In the genomic region with DNA sequence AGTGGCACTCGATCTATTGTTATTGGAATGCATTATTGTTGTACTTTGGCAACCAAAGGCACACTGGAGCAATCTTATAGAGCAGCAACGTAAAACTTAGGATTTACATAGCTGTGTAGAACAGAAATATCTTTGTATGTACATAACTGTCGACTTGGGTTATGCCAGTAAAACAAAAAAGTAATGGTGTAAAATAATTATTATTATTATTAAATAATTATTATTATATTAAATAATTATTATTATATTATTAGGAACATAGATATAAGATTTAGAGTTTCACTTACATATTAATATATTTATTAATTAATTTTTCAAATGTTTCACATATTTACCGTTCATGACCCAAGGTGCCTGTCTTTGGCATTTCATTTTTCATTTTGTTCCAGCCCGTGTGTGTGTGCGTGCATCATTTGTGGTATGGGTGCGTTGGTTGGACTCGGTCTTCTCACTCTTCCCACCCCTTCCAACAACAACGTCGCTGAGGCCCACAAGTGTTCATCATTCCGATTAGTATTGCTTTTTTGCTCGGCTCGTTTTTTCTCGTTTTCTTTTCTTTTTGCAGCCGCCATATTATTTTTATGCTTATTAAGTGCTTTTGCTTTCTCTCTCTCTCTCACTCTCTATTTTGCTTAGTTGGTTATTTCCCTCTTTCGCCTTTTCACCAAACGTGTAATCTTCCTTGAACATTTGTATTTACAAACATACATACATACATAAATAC, we compare ENCODE assay signal across 1 fruit fly cellular context.
A peak's percentile ranks its signal among the peaks of the same experiment; 100 is the strongest.
TF ChIP-seq lines count a peak whose summit lies in the region.

No protein-coding gene starts in this region.

TF ChIP-seq in whole organism, embryonic, 481 proteins besides CTCF, POLR2A, EP300 and RAD21 (continued from another document and continues in another):
- peak; percentile 98 for TF ChIP-seq Ssrp (tag; optimal IDR thresholded peaks at IDR 0.05; lab: Kevin White, UChicago)
- TF ChIP-seq CG8281 (tag; optimal IDR thresholded peaks at IDR 0.05; lab: Kevin White, UChicago) = peak; percentile 91
- TF ChIP-seq jing (GFP tag; optimal IDR thresholded peaks at IDR 0.05; lab: Kevin White, UChicago) = peak; percentile 87
- peak; percentile 97 for TF ChIP-seq CG2875 (GFP tag; optimal IDR thresholded peaks at IDR 0.05; lab: Kevin White, UChicago)
- peak; percentile 62 for TF ChIP-seq NC2α (GFP tag; optimal IDR thresholded peaks at IDR 0.05; lab: Kevin White, UChicago)
- TF ChIP-seq usp (GFP tag; optimal IDR thresholded peaks at IDR 0.05; lab: Kevin White, UChicago) = no peak
- peak; percentile 94 for TF ChIP-seq croc (GFP tag; conservative IDR thresholded peaks at IDR 0.05; lab: Robert Waterston, UW)
- peak; percentile 86 for TF ChIP-seq CG13894 (tag; optimal IDR thresholded peaks at IDR 0.05; lab: Kevin White, UChicago)
- TF ChIP-seq zf30C (GFP tag; optimal IDR thresholded peaks at IDR 0.05; lab: Kevin White, UChicago) = peak; percentile 35
- peak; percentile 77 for TF ChIP-seq tx (GFP tag; optimal IDR thresholded peaks at IDR 0.05; lab: Kevin White, UChicago)
- no peak for TF ChIP-seq Bgb (GFP tag; IDR thresholded peaks at IDR 0.05; lab: Robert Waterston, UW; ENCODE audit: partially characterized antibody)
- peak; percentile 90 for TF ChIP-seq CG10959 (GFP tag; IDR thresholded peaks at IDR 0.05; lab: Robert Waterston, UW)
- no peak for TF ChIP-seq ERR (GFP tag; optimal IDR thresholded peaks at IDR 0.05; lab: Kevin White, UChicago)
- TF ChIP-seq bcd (GFP tag; optimal IDR thresholded peaks at IDR 0.05; lab: Kevin White, UChicago) = peak; percentile 97
- TF ChIP-seq CG10267 (tag; optimal IDR thresholded peaks at IDR 0.05; lab: Kevin White, UChicago) = peak; percentile 96
- TF ChIP-seq CG1024 (GFP tag; IDR thresholded peaks at IDR 0.05; lab: Robert Waterston, UW) = peak; percentile 74
- peak; percentile 50 for TF ChIP-seq mirr (GFP tag; optimal IDR thresholded peaks at IDR 0.05; lab: Kevin White, UChicago)
- no peak for TF ChIP-seq CG34376 (GFP tag; optimal IDR thresholded peaks at IDR 0.05; lab: Kevin White, UChicago)
- peak; percentile 4 for TF ChIP-seq Dp (GFP tag; optimal IDR thresholded peaks at IDR 0.05; lab: Kevin White, UChicago)
- TF ChIP-seq CG10274 (GFP tag; optimal IDR thresholded peaks at IDR 0.05; lab: Kevin White, UChicago) = peak; percentile 82
- TF ChIP-seq CG10366 (GFP tag; IDR thresholded peaks at IDR 0.05; lab: Robert Waterston, UW) = peak; percentile 88
- peak; percentile 86 for TF ChIP-seq HLH3B (GFP tag; IDR thresholded peaks at IDR 0.05; lab: Robert Waterston, UW)
- peak; percentile 98 for TF ChIP-seq phol (tag; optimal IDR thresholded peaks at IDR 0.05; lab: Kevin White, UChicago)
- TF ChIP-seq CG5953 (GFP tag; IDR thresholded peaks at IDR 0.05; lab: Robert Waterston, UW) = peak; percentile 81
- TF ChIP-seq CG13123 (GFP tag; optimal IDR thresholded peaks at IDR 0.05; lab: Kevin White, UChicago) = peak; percentile 87
- TF ChIP-seq toy (GFP tag; IDR thresholded peaks at IDR 0.05; lab: Robert Waterston, UW) = peak; percentile 75
- TF ChIP-seq CG18476 (GFP tag; optimal IDR thresholded peaks at IDR 0.05; lab: Kevin White, UChicago) = peak; percentile 90
- peak; percentile 96 for TF ChIP-seq CG17359 (tag; optimal IDR thresholded peaks at IDR 0.05; lab: Kevin White, UChicago)
- TF ChIP-seq CG14050 (GFP tag; IDR thresholded peaks at IDR 0.05; lab: Robert Waterston, UW) = peak; percentile 85
- TF ChIP-seq CG15073 (GFP tag; optimal IDR thresholded peaks at IDR 0.05; lab: Kevin White, UChicago) = peak; percentile 66
- peak; percentile 98 for TF ChIP-seq CG18599 (GFP tag; optimal IDR thresholded peaks at IDR 0.05; lab: Kevin White, UChicago)
- peak; percentile 91 for TF ChIP-seq org-1 (GFP tag; optimal IDR thresholded peaks at IDR 0.05; lab: Kevin White, UChicago)
- TF ChIP-seq Blimp-1 (GFP tag; optimal IDR thresholded peaks at IDR 0.05; lab: Kevin White, UChicago) = peak; percentile 95
- TF ChIP-seq CG4360 (GFP tag; IDR thresholded peaks at IDR 0.05; lab: Robert Waterston, UW) = peak; percentile 77
- peak; percentile 96 for TF ChIP-seq Six4 (GFP tag; optimal IDR thresholded peaks at IDR 0.05; lab: Kevin White, UChicago)
- peak; percentile 85 for TF ChIP-seq abd-A (tag; optimal IDR thresholded peaks at IDR 0.05; lab: Kevin White, UChicago)
- peak; percentile 97 for TF ChIP-seq CG15269 (tag; optimal IDR thresholded peaks at IDR 0.05; lab: Kevin White, UChicago)
- TF ChIP-seq vvl (GFP tag; IDR thresholded peaks at IDR 0.05; lab: Robert Waterston, UW) = peak; percentile 90
- TF ChIP-seq D (optimal IDR thresholded peaks at IDR 0.05; lab: Kevin White, UChicago) = no peak
- TF ChIP-seq D (GFP tag; optimal IDR thresholded peaks at IDR 0.05; lab: Kevin White, UChicago) = peak; percentile 99
- TF ChIP-seq CG7271 (tag; optimal IDR thresholded peaks at IDR 0.05; lab: Kevin White, UChicago) = peak; percentile 87
- peak; percentile 76 for TF ChIP-seq NC2β (GFP tag; optimal IDR thresholded peaks at IDR 0.05; lab: Kevin White, UChicago)
- TF ChIP-seq fd3F (GFP tag; optimal IDR thresholded peaks at IDR 0.05; lab: Kevin White, UChicago) = peak; percentile 94
- TF ChIP-seq vnd (GFP tag; IDR thresholded peaks at IDR 0.05; lab: Robert Waterston, UW; ENCODE audit: partially characterized antibody) = peak; percentile 53; the same call in 2 of the 3 replicates
- peak; percentile 98 for TF ChIP-seq CG4328 (GFP tag; optimal IDR thresholded peaks at IDR 0.05; lab: Kevin White, UChicago)
- peak; percentile 84 for TF ChIP-seq lilli (GFP tag; optimal IDR thresholded peaks at IDR 0.05; lab: Kevin White, UChicago)
- peak; percentile 78 for TF ChIP-seq Rx (GFP tag; IDR thresholded peaks at IDR 0.05; lab: Robert Waterston, UW)
- TF ChIP-seq HLH54F (GFP tag; optimal IDR thresholded peaks at IDR 0.05; lab: Kevin White, UChicago) = peak; percentile 84
- peak; percentile 40 for TF ChIP-seq en (GFP tag; optimal IDR thresholded peaks at IDR 0.05; lab: Kevin White, UChicago)
- peak; percentile 89 for TF ChIP-seq tgo (GFP tag; IDR thresholded peaks at IDR 0.05; lab: Robert Waterston, UW)
- peak; percentile 39 for TF ChIP-seq emc (GFP tag; optimal IDR thresholded peaks at IDR 0.05; lab: Kevin White, UChicago)
- peak; percentile 97 for TF ChIP-seq CG16815 (GFP tag; optimal IDR thresholded peaks at IDR 0.05; lab: Kevin White, UChicago)
- TF ChIP-seq CG4854 (GFP tag; optimal IDR thresholded peaks at IDR 0.05; lab: Kevin White, UChicago) = peak; percentile 76
- peak; percentile 90 for TF ChIP-seq CG3726 (GFP tag; IDR thresholded peaks at IDR 0.05; lab: Robert Waterston, UW)
- peak; percentile 99 for TF ChIP-seq CG7556 (GFP tag; optimal IDR thresholded peaks at IDR 0.05; lab: Kevin White, UChicago)
- TF ChIP-seq Atf3 (GFP tag; optimal IDR thresholded peaks at IDR 0.05; lab: Kevin White, UChicago) = peak; percentile 80
- peak; percentile 98 for TF ChIP-seq Hr3 (GFP tag; optimal IDR thresholded peaks at IDR 0.05; lab: Kevin White, UChicago)
- TF ChIP-seq CG14710 (tag; optimal IDR thresholded peaks at IDR 0.05; lab: Kevin White, UChicago) = peak; percentile 98
- peak; percentile 98 for TF ChIP-seq Meics (GFP tag; optimal IDR thresholded peaks at IDR 0.05; lab: Kevin White, UChicago)
- peak; percentile 95 for TF ChIP-seq Xrp1 (GFP tag; IDR thresholded peaks at IDR 0.05; lab: Robert Waterston, UW)
- TF ChIP-seq rib (GFP tag; IDR thresholded peaks at IDR 0.05; lab: Robert Waterston, UW) = no peak
- peak; percentile 55 for TF ChIP-seq Mes4 (GFP tag; optimal IDR thresholded peaks at IDR 0.05; lab: Kevin White, UChicago)
- peak; percentile 95 for TF ChIP-seq ATbp (GFP tag; optimal IDR thresholded peaks at IDR 0.05; lab: Kevin White, UChicago)
- peak; percentile 85 for TF ChIP-seq Gsc (GFP tag; IDR thresholded peaks at IDR 0.05; lab: Robert Waterston, UW)
- TF ChIP-seq corto (GFP tag; optimal IDR thresholded peaks at IDR 0.05; lab: Kevin White, UChicago) = peak; percentile 81
- TF ChIP-seq sisA (GFP tag; IDR thresholded peaks at IDR 0.05; lab: Robert Waterston, UW) = peak; percentile 93
- TF ChIP-seq HLHmδ (GFP tag; optimal IDR thresholded peaks at IDR 0.05; lab: Kevin White, UChicago) = no peak
- peak; percentile 34 for TF ChIP-seq crc (GFP tag; optimal IDR thresholded peaks at IDR 0.05; lab: Kevin White, UChicago)
- peak; percentile 94 for TF ChIP-seq pfk (GFP tag; optimal IDR thresholded peaks at IDR 0.05; lab: Kevin White, UChicago)
- TF ChIP-seq Dll (GFP tag; IDR thresholded peaks at IDR 0.05; lab: Robert Waterston, UW; ENCODE audit: partially characterized antibody) = no peak
- TF ChIP-seq CG15479 (GFP tag; optimal IDR thresholded peaks at IDR 0.05; lab: Kevin White, UChicago) = peak; percentile 64
- TF ChIP-seq slbo (GFP tag; IDR thresholded peaks at IDR 0.05; lab: Robert Waterston, UW) = peak; percentile 95
- TF ChIP-seq CkIIα-i1 (GFP tag; IDR thresholded peaks at IDR 0.05; lab: Robert Waterston, UW) = no peak
- peak; percentile 94 for TF ChIP-seq CG12299 (tag; optimal IDR thresholded peaks at IDR 0.05; lab: Kevin White, UChicago)
- TF ChIP-seq GATAe (GFP tag; conservative IDR thresholded peaks at IDR 0.05; lab: Robert Waterston, UW) = 0 out of 2 replicates have a peak, but pooled peaks have one; percentile 13
- peak; percentile 77 for TF ChIP-seq cg (GFP tag; optimal IDR thresholded peaks at IDR 0.05; lab: Kevin White, UChicago)
- TF ChIP-seq HLH4C (GFP tag; IDR thresholded peaks at IDR 0.05; lab: Robert Waterston, UW; ENCODE audit: partially characterized antibody) = no peak
- TF ChIP-seq yki (optimal IDR thresholded peaks at IDR 0.05; lab: Kevin White, UChicago) = peak; percentile 14
- TF ChIP-seq Side (GFP tag; optimal IDR thresholded peaks at IDR 0.05; lab: Kevin White, UChicago) = peak; percentile 29
- peak; percentile 94 for TF ChIP-seq Ets65A (GFP tag; lab: Kevin White, UChicago)
- peak; percentile 92 for TF ChIP-seq CG9215 (GFP tag; IDR thresholded peaks at IDR 0.05; lab: Robert Waterston, UW)
- TF ChIP-seq CG11560 (tag; IDR thresholded peaks at IDR 0.05; lab: Robert Waterston, UW) = peak; percentile 80
- TF ChIP-seq CG6689 (GFP tag; IDR thresholded peaks at IDR 0.05; lab: Robert Waterston, UW) = peak; percentile 96
- peak; percentile 96 for TF ChIP-seq PHDP (tag; optimal IDR thresholded peaks at IDR 0.05; lab: Kevin White, UChicago)
- peak; percentile 73 for TF ChIP-seq Sry-β (GFP tag; optimal IDR thresholded peaks at IDR 0.05; lab: Kevin White, UChicago)
- peak; percentile 22 for TF ChIP-seq Hmx (GFP tag; optimal IDR thresholded peaks at IDR 0.05; lab: Kevin White, UChicago)
- peak; percentile 94 for TF ChIP-seq tio (GFP tag; optimal IDR thresholded peaks at IDR 0.05; lab: Kevin White, UChicago)
- peak; percentile 86 for TF ChIP-seq Mrtf (GFP tag; IDR thresholded peaks at IDR 0.05; lab: Robert Waterston, UW)
- peak; percentile 77 for TF ChIP-seq CG15011 (GFP tag; optimal IDR thresholded peaks at IDR 0.05; lab: Kevin White, UChicago)
- TF ChIP-seq CrebB (tag; optimal IDR thresholded peaks at IDR 0.05; lab: Kevin White, UChicago) = peak; percentile 73
- peak; percentile 74 for TF ChIP-seq wek (GFP tag; optimal IDR thresholded peaks at IDR 0.05; lab: Kevin White, UChicago)
- TF ChIP-seq lola (GFP tag; optimal IDR thresholded peaks at IDR 0.05; lab: Kevin White, UChicago) = peak in 1 of 3 experiments; percentile 99
- TF ChIP-seq D19A (tag; optimal IDR thresholded peaks at IDR 0.05; lab: Kevin White, UChicago) = peak; percentile 97
- peak; percentile 15 for TF ChIP-seq CG14965 (GFP tag; optimal IDR thresholded peaks at IDR 0.05; lab: Kevin White, UChicago; ENCODE audit: borderline replicate concordance)
- TF ChIP-seq CG9797 (GFP tag; optimal IDR thresholded peaks at IDR 0.05; lab: Kevin White, UChicago) = no peak
- peak; percentile 85 for TF ChIP-seq wor (GFP tag; IDR thresholded peaks at IDR 0.05; lab: Robert Waterston, UW)
- TF ChIP-seq Bteb2 (GFP tag; optimal IDR thresholded peaks at IDR 0.05; lab: Kevin White, UChicago) = peak; percentile 19
- TF ChIP-seq slou (GFP tag; optimal IDR thresholded peaks at IDR 0.05; lab: Kevin White, UChicago) = peak; percentile 90
- TF ChIP-seq CG13287 (GFP tag; IDR thresholded peaks at IDR 0.05; lab: Robert Waterston, UW; ENCODE audit: partially characterized antibody) = no peak
- peak; percentile 73 for TF ChIP-seq kay (GFP tag; optimal IDR thresholded peaks at IDR 0.05; lab: Kevin White, UChicago)
- TF ChIP-seq pan (optimal IDR thresholded peaks at IDR 0.05; lab: Kevin White, UChicago) = no peak
- TF ChIP-seq pan (GFP tag; optimal IDR thresholded peaks at IDR 0.05 in 1 of 2, IDR thresholded peaks at IDR 0.05 in 1 of 2) = peak in 1 of 2 experiments; percentile 90
- peak; percentile 6 for TF ChIP-seq CG11398 (GFP tag; optimal IDR thresholded peaks at IDR 0.05; lab: Kevin White, UChicago)
- TF ChIP-seq Trl (optimal IDR thresholded peaks at IDR 0.05; lab: Kevin White, UChicago) = peak in 1 of 2 experiments; percentile 45
- peak; percentile 82 for TF ChIP-seq Trl (GFP tag; optimal IDR thresholded peaks at IDR 0.05; lab: Kevin White, UChicago)
- peak; percentile 81; the same call in 2 of the 3 replicates for TF ChIP-seq CG6175 (GFP tag; IDR thresholded peaks at IDR 0.05; lab: Robert Waterston, UW)
- no peak for TF ChIP-seq fru (optimal IDR thresholded peaks at IDR 0.05; lab: Kevin White, UChicago)
- TF ChIP-seq CG7963 (GFP tag; IDR thresholded peaks at IDR 0.05; lab: Robert Waterston, UW; ENCODE audit: partially characterized antibody) = no peak
- TF ChIP-seq unc-4 (GFP tag; IDR thresholded peaks at IDR 0.05; lab: Robert Waterston, UW; ENCODE audit: partially characterized antibody) = no peak
- peak; percentile 85 for TF ChIP-seq Max (GFP tag; optimal IDR thresholded peaks at IDR 0.05; lab: Kevin White, UChicago)
- peak; percentile 60 for TF ChIP-seq CG1647 (GFP tag; optimal IDR thresholded peaks at IDR 0.05; lab: Kevin White, UChicago)
- TF ChIP-seq CG3281 (GFP tag; optimal IDR thresholded peaks at IDR 0.05; lab: Kevin White, UChicago) = peak; percentile 99
- peak; percentile 64 for TF ChIP-seq btn (GFP tag; optimal IDR thresholded peaks at IDR 0.05; lab: Kevin White, UChicago)
- peak; percentile 73 for TF ChIP-seq E2f2 (GFP tag; IDR thresholded peaks at IDR 0.05; lab: Robert Waterston, UW)
- TF ChIP-seq Chrac-16 (GFP tag; optimal IDR thresholded peaks at IDR 0.05; lab: Kevin White, UChicago) = peak; percentile 92
- TF ChIP-seq ind (GFP tag; optimal IDR thresholded peaks at IDR 0.05; lab: Kevin White, UChicago) = peak; percentile 97
- peak; percentile 98 for TF ChIP-seq CG6813 (GFP tag; optimal IDR thresholded peaks at IDR 0.05; lab: Kevin White, UChicago)
- peak; percentile 75 for TF ChIP-seq onecut (GFP tag; IDR thresholded peaks at IDR 0.05; lab: Robert Waterston, UW)
- peak; percentile 77; the same call in 2 of the 3 replicates for TF ChIP-seq C15 (GFP tag; IDR thresholded peaks at IDR 0.05; lab: Robert Waterston, UW)
- peak; percentile 48 for TF ChIP-seq Myb (GFP tag; optimal IDR thresholded peaks at IDR 0.05; lab: Kevin White, UChicago)
- peak; percentile 10 for TF ChIP-seq gro (GFP tag; optimal IDR thresholded peaks at IDR 0.05; lab: Kevin White, UChicago)
